Worm (Caenorhabditis elegans) whole organism, L2 larva: ENCODE results near the gene T27E4.5.

Experiments
- Y55F3AM.14 ChIP-seq: fragments of 200-800 bp; sonication (Bioruptor generic); optimal IDR thresholded peaks from 2 replicates; lab custom pipeline; 2018; ENCODE audit warnings: mild to moderate bottlenecking, missing genetic modification characterization, missing compliant biosample characterization
- ZK546.5 ChIP-seq: sonication (generic microtip); optimal IDR thresholded peaks from 2 replicates; lab custom pipeline; 2017; ENCODE audit warnings: missing biosample characterization, missing genetic modification characterization
- aly-2 ChIP-seq: fragments of 150-350 bp; optimal IDR thresholded peaks from 2 replicates; lab custom pipeline; 2014; ENCODE audit warnings: missing biosample characterization, missing genetic modification characterization
- lin-13 ChIP-seq: fragments of 150-350 bp; optimal IDR thresholded peaks from 2 replicates; lab custom pipeline; 2014; ENCODE audit warnings: missing biosample characterization, missing genetic modification reagents, missing genetic modification characterization
- skn-1 ChIP-seq: sonication (generic microtip); optimal IDR thresholded peaks from 2 replicates; lab custom pipeline; 2017; ENCODE audit warnings: missing biosample characterization, missing genetic modification characterization
- snpc-4 ChIP-seq: fragments of 150-350 bp; optimal IDR thresholded peaks from 2 replicates; lab custom pipeline; 2014; ENCODE audit warnings: missing biosample characterization, missing genetic modification characterization

ce11 chrV:9033267-9033666, 36.3 kb downstream of the T27E4.5 start, which contains the start of gene C25E10.4:
- no peak for TF ChIP-seq ZK546.5 (tag; lab: Kevin White, UChicago)
- no peak for TF ChIP-seq skn-1 (tag; lab: Kevin White, UChicago)
- no peak for TF ChIP-seq Y55F3AM.14 (GFP tag; lab: Kevin White, UChicago)
- no peak for TF ChIP-seq lin-13 (GFP tag; lab: Kevin White, UChicago)
- TF ChIP-seq aly-2 (tag; lab: Kevin White, UChicago), result no peak
- no peak for TF ChIP-seq snpc-4
